Worm (Caenorhabditis elegans) whole organism, L3 larva: ENCODE data around the gene lact-7.

Source experiments
- elt-2 ChIP-seq: sonication (generic microtip); optimal IDR thresholded peaks from 2 replicates; lab custom pipeline; 2016; ENCODE audit warnings: missing genetic modification reagents, mild to moderate bottlenecking, missing genetic modification characterization, missing compliant biosample characterization
- elt-3 ChIP-seq, 3 experiments: fragments of 150-350 bp in 1 of 3; sonication (generic microtip) in 2 of 3; optimal IDR thresholded peaks; 2 replicates in 2 of 3; 4 replicates in 1 of 3; lab custom pipeline; 2014 to 2017; ENCODE audit warnings: missing biosample characterization in 3 of 3, missing genetic modification characterization in 3 of 3
- tbx-2 ChIP-seq: sonication (generic microtip); optimal IDR thresholded peaks from 2 replicates; lab custom pipeline; 2016; ENCODE audit warnings: mild to moderate bottlenecking, missing genetic modification characterization, missing compliant biosample characterization

DNA sequence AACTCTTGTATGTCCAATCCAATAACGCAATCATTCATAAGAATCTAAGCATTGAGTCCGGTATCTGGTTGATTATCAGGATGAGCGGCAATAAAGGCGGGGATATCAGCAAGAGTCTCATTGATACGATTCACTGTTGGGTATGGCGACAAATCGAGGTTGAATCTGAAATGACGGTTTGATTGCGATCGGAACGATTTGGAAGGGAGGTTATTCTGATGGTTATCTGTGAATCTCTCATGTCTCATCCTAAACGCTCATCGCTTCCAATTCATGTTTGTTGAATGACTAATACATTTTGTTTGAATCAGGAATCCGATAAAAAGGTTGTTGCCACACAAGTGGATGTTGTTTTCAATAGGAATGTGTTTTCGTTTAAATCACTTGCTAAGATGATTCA, 32.5 kb upstream of the lact-7 start:
- TF ChIP-seq elt-3 (tag; optimal IDR thresholded peaks at IDR 0.05; lab: Kevin White, UChicago) (peak in 1 of 3 experiments; percentile 53), tbx-2 (tag; lab: Kevin White, UChicago) (no peak), elt-2 (tag; lab: Kevin White, UChicago) (no peak)
